Fruit fly (Drosophila melanogaster) whole organism, embryonic: ENCODE data around the gene CG2818.

ENCODE experiments used
- Blimp-1 ChIP-seq: fragments of 200-800 bp; sonication (Bioruptor generic); optimal IDR thresholded peaks from 3 replicates; lab custom pipeline; 2018; ENCODE audit warnings: missing biosample characterization, missing genetic modification characterization, mild to moderate bottlenecking, moderate library complexity, missing genetic modification reagents
- CG11504 ChIP-seq: fragments of 200-800 bp; sonication (Bioruptor generic); optimal IDR thresholded peaks from 3 replicates; lab custom pipeline; 2019; ENCODE audit warnings: missing biosample characterization, mild to moderate bottlenecking, missing genetic modification characterization, moderate library complexity
- CG13424 ChIP-seq: fragments of 200-800 bp; sonication (Bioruptor generic); optimal IDR thresholded peaks from 2 replicates; lab custom pipeline; 2019; ENCODE audit warnings: missing biosample characterization, mild to moderate bottlenecking, missing genetic modification characterization, moderate library complexity
- CG13894 ChIP-seq: fragments of 200-800 bp; sonication (Bioruptor generic); optimal IDR thresholded peaks from 3 replicates; lab custom pipeline; 2018; ENCODE audit warnings: missing biosample characterization, mild to moderate bottlenecking, missing genetic modification characterization, moderate library complexity
- CG15514 ChIP-seq: fragments of 200-800 bp; sonication (Bioruptor generic); optimal IDR thresholded peaks from 3 replicates; lab custom pipeline; 2017; ENCODE audit warnings: missing biosample characterization, missing genetic modification characterization, mild to moderate bottlenecking, moderate library complexity, missing genetic modification reagents
- CG16779 ChIP-seq: fragments of 200-800 bp; sonication (Bioruptor generic); IDR thresholded peaks from 2 replicates; pipeline ENCODE4 v1.3.6; 2022; ENCODE audit warnings: missing biosample characterization, missing genetic modification characterization
- CG17186 ChIP-seq: fragments of 200-800 bp; sonication (Bioruptor generic); optimal IDR thresholded peaks from 3 replicates; lab custom pipeline; 2017; ENCODE audit warnings: missing biosample characterization, missing genetic modification reagents, missing genetic modification characterization
- CG17361 ChIP-seq: fragments of 200-800 bp; sonication (Bioruptor generic); IDR thresholded peaks from 3 replicates; pipeline ENCODE4 v1.3.6; 2022; ENCODE audit warnings: missing biosample characterization, missing genetic modification characterization
- CG18011 ChIP-seq: fragments of 200-800 bp; sonication (Bioruptor generic); optimal IDR thresholded peaks from 2 replicates; lab custom pipeline; 2017; ENCODE audit warnings: missing biosample characterization, missing genetic modification characterization, mild to moderate bottlenecking, moderate library complexity, missing genotype
- CG30020 ChIP-seq: fragments of 200-800 bp; optimal IDR thresholded peaks from 2 replicates; lab custom pipeline; 2019; ENCODE audit warnings: missing biosample characterization, mild to moderate bottlenecking, missing genetic modification characterization, moderate library complexity
- CG30403 ChIP-seq: fragments of 200-800 bp; sonication (Bioruptor generic); optimal IDR thresholded peaks from 3 replicates; lab custom pipeline; 2016; ENCODE audit warnings: missing biosample characterization, missing genetic modification characterization
- CG3281 ChIP-seq: fragments of 200-800 bp; sonication (Bioruptor generic); optimal IDR thresholded peaks from 3 replicates; lab custom pipeline; 2017; ENCODE audit warnings: missing biosample characterization, mild to moderate bottlenecking, missing genetic modification characterization
- CG3838 ChIP-seq: fragments of 200-800 bp; sonication (Bioruptor generic); optimal IDR thresholded peaks from 3 replicates; lab custom pipeline; 2016; ENCODE audit warnings: missing biosample characterization, missing genetic modification characterization
- CG3847 ChIP-seq: fragments of 200-800 bp; sonication (Bioruptor generic); IDR thresholded peaks from 2 replicates; pipeline ENCODE4 v1.3.6; 2022; ENCODE audit warnings: missing biosample characterization, missing genetic modification characterization
- CG4424 ChIP-seq: fragments of 200-800 bp; sonication (Bioruptor generic); optimal IDR thresholded peaks from 3 replicates; lab custom pipeline; 2016; ENCODE audit warnings: missing biosample characterization, missing genetic modification characterization
- CG4617 ChIP-seq: fragments of 200-800 bp; sonication (Bioruptor generic); optimal IDR thresholded peaks from 3 replicates; lab custom pipeline; 2016; ENCODE audit warnings: missing biosample characterization, missing genetic modification characterization, borderline replicate concordance
- CG6654 ChIP-seq: fragments of 200-800 bp; sonication (Bioruptor generic); optimal IDR thresholded peaks from 2 replicates; lab custom pipeline; 2017; ENCODE audit warnings: missing biosample characterization, mild to moderate bottlenecking, missing genetic modification characterization
- CG8281 ChIP-seq: fragments of 200-800 bp; sonication (Bioruptor generic); optimal IDR thresholded peaks from 2 replicates; lab custom pipeline; 2018; ENCODE audit warnings: missing biosample characterization, mild to moderate bottlenecking, missing genetic modification characterization, moderate library complexity
- Dip2 ChIP-seq: fragments of 200-800 bp; sonication (Bioruptor generic); IDR thresholded peaks from 2 replicates; pipeline ENCODE4 v1.3.6; 2022; ENCODE audit warnings: missing biosample characterization, missing genetic modification characterization
- Dref ChIP-seq: fragments of 200-800 bp; sonication (Bioruptor generic); IDR thresholded peaks from 2 replicates; pipeline ENCODE4 v1.3.6; 2022; ENCODE audit warnings: missing biosample characterization, missing genetic modification characterization
- Eip74EF ChIP-seq, 2 experiments: fragments of 200-800 bp in 1 of 2; fragments of >200 bp in 1 of 2; sonication (Bioruptor generic) in 1 of 2; optimal IDR thresholded peaks; 2 replicates each; lab custom pipeline; 2017 to 2019; ENCODE audit warnings: missing biosample characterization in 2 of 2, missing genetic modification characterization in 2 of 2, mild to moderate bottlenecking in 1 of 2, moderate library complexity in 1 of 2
- HHEX ChIP-seq: fragments of 200-800 bp; sonication (Bioruptor generic); optimal IDR thresholded peaks from 3 replicates; lab custom pipeline; 2017; ENCODE audit warnings: missing biosample characterization, mild to moderate bottlenecking, missing genetic modification characterization, missing genetic modification reagents
- Lpt ChIP-seq: fragments of >200 bp; optimal IDR thresholded peaks from 2 replicates; lab custom pipeline; 2018; ENCODE audit warnings: missing biosample characterization, missing genetic modification characterization
- Myb ChIP-seq: fragments of 200-800 bp; sonication (Bioruptor generic); optimal IDR thresholded peaks from 2 replicates; lab custom pipeline; 2016; ENCODE audit warnings: missing biosample characterization, missing genetic modification characterization
- Nf-YC ChIP-seq: fragments of 200-800 bp; optimal IDR thresholded peaks from 3 replicates; lab custom pipeline; 2019; ENCODE audit warnings: missing biosample characterization, mild to moderate bottlenecking, missing genetic modification characterization, moderate library complexity
- Sry-δ ChIP-seq: fragments of 200-800 bp; sonication (Bioruptor generic); optimal IDR thresholded peaks from 2 replicates; lab custom pipeline; 2016; ENCODE audit warnings: missing biosample characterization, missing genetic modification characterization
- Xbp1 ChIP-seq: fragments of 200-800 bp; sonication (Bioruptor generic); optimal IDR thresholded peaks from 3 replicates; lab custom pipeline; 2016; ENCODE audit warnings: missing biosample characterization, mild to moderate bottlenecking, missing genetic modification characterization
- bbx ChIP-seq: fragments of 200-800 bp; sonication (Bioruptor generic); IDR thresholded peaks from 2 replicates; pipeline ENCODE4 v1.3.6; 2022; ENCODE audit warnings: missing biosample characterization, missing genetic modification characterization; ENCODE audit not compliant: partially characterized antibody
- bowl ChIP-seq: fragments of 200-800 bp; sonication (Bioruptor generic); IDR thresholded peaks from 2 replicates; pipeline ENCODE4 v1.3.6; 2022; ENCODE audit warnings: missing biosample characterization, missing genetic modification characterization
- br ChIP-seq: fragments of >200 bp; optimal IDR thresholded peaks from 2 replicates; lab custom pipeline; 2017
- cas ChIP-seq: fragments of 200-800 bp; sonication (Bioruptor generic); IDR thresholded peaks from 2 replicates; pipeline ENCODE4 v1.3.6; 2022; ENCODE audit warnings: missing biosample characterization, missing genetic modification characterization
- chinmo ChIP-seq: fragments of 200-800 bp; sonication (Bioruptor generic); IDR thresholded peaks from 4 replicates; pipeline ENCODE4 v1.3.6; 2022; ENCODE audit warnings: missing biosample characterization, missing genetic modification characterization; ENCODE audit not compliant: partially characterized antibody
- croc ChIP-seq: fragments of 200-800 bp; sonication (Bioruptor generic); conservative IDR thresholded peaks from 3 replicates; pipeline ENCODE4 v1.3.6; 2022; ENCODE audit warnings: missing biosample characterization, missing genetic modification characterization
- crp ChIP-seq, 2 experiments: fragments of 200-800 bp; sonication (Bioruptor generic); optimal IDR thresholded peaks; 2 replicates in 1 of 2; 3 replicates in 1 of 2; lab custom pipeline; 2017; ENCODE audit warnings: missing biosample characterization in 2 of 2, missing genetic modification characterization in 2 of 2, mild to moderate bottlenecking in 1 of 2, moderate library complexity in 1 of 2
- fd102C ChIP-seq: fragments of 200-800 bp; sonication (Bioruptor generic); optimal IDR thresholded peaks from 2 replicates; lab custom pipeline; 2018; ENCODE audit warnings: missing biosample characterization, mild to moderate bottlenecking, missing genetic modification characterization, moderate library complexity
- hbn ChIP-seq: fragments of 200-800 bp; sonication (Bioruptor generic); IDR thresholded peaks from 2 replicates; pipeline ENCODE4 v1.3.6; 2022; ENCODE audit warnings: missing biosample characterization, missing genetic modification characterization; ENCODE audit not compliant: partially characterized antibody
- ind ChIP-seq: fragments of 200-800 bp; sonication (Bioruptor generic); optimal IDR thresholded peaks from 3 replicates; lab custom pipeline; 2016; ENCODE audit warnings: missing biosample characterization, missing genetic modification characterization
- inv ChIP-seq: fragments of 200-800 bp; sonication (Bioruptor generic); IDR thresholded peaks from 2 replicates; pipeline ENCODE4 v1.3.6; 2022; ENCODE audit warnings: missing biosample characterization, missing genetic modification characterization; ENCODE audit not compliant: partially characterized antibody
- odd ChIP-seq: fragments of 200-800 bp; sonication (Bioruptor generic); optimal IDR thresholded peaks from 2 replicates; lab custom pipeline; 2017; ENCODE audit warnings: missing biosample characterization, mild to moderate bottlenecking, missing genetic modification characterization
- p53 ChIP-seq: fragments of 200-800 bp; sonication (Bioruptor generic); optimal IDR thresholded peaks from 2 replicates; lab custom pipeline; 2016; ENCODE audit warnings: missing biosample characterization, missing genetic modification characterization
- pfk ChIP-seq: fragments of 200-800 bp; sonication (Bioruptor generic); optimal IDR thresholded peaks from 2 replicates; lab custom pipeline; 2018; ENCODE audit warnings: missing biosample characterization, mild to moderate bottlenecking, missing genetic modification characterization, moderate library complexity
- pros ChIP-seq: fragments of 200-800 bp; sonication (Bioruptor generic); optimal IDR thresholded peaks from 3 replicates; lab custom pipeline; 2019; ENCODE audit warnings: missing biosample characterization, mild to moderate bottlenecking, missing genetic modification characterization, moderate library complexity
- pzg ChIP-seq: fragments of 200-800 bp; sonication (Bioruptor generic); optimal IDR thresholded peaks from 3 replicates; lab custom pipeline; 2018; ENCODE audit warnings: missing biosample characterization, mild to moderate bottlenecking, missing genetic modification characterization, moderate library complexity
- salm ChIP-seq: fragments of 200-800 bp; sonication (Bioruptor generic); optimal IDR thresholded peaks from 2 replicates; lab custom pipeline; 2018; ENCODE audit warnings: missing biosample characterization, mild to moderate bottlenecking, missing genetic modification characterization
- schlank ChIP-seq: fragments of 200-800 bp; sonication (Bioruptor generic); optimal IDR thresholded peaks from 2 replicates; lab custom pipeline; 2018; ENCODE audit warnings: missing biosample characterization, mild to moderate bottlenecking, missing genetic modification characterization
- sens-2 ChIP-seq: fragments of 200-800 bp; sonication (Bioruptor generic); IDR thresholded peaks from 2 replicates; pipeline ENCODE4 v1.3.6; 2022; ENCODE audit warnings: missing biosample characterization, missing genetic modification characterization
- slbo ChIP-seq: fragments of 200-800 bp; sonication (Bioruptor generic); IDR thresholded peaks from 2 replicates; pipeline ENCODE4 v1.3.6; 2022; ENCODE audit warnings: missing biosample characterization, missing genetic modification characterization
- stc ChIP-seq: fragments of 200-800 bp; sonication (Bioruptor generic); IDR thresholded peaks from 2 replicates; pipeline ENCODE4 v1.3.6; 2022; ENCODE audit warnings: missing biosample characterization, missing genetic modification characterization
- unc-4 ChIP-seq: fragments of 200-800 bp; sonication (Bioruptor generic); IDR thresholded peaks from 2 replicates; pipeline ENCODE4 v1.3.6; 2022; ENCODE audit warnings: missing biosample characterization, missing genetic modification characterization; ENCODE audit not compliant: partially characterized antibody
- wor ChIP-seq: fragments of 200-800 bp; sonication (Bioruptor generic); IDR thresholded peaks from 2 replicates; pipeline ENCODE4 v1.3.6; 2022; ENCODE audit warnings: missing biosample characterization, missing genetic modification characterization

Gene CG2818

DNA sequence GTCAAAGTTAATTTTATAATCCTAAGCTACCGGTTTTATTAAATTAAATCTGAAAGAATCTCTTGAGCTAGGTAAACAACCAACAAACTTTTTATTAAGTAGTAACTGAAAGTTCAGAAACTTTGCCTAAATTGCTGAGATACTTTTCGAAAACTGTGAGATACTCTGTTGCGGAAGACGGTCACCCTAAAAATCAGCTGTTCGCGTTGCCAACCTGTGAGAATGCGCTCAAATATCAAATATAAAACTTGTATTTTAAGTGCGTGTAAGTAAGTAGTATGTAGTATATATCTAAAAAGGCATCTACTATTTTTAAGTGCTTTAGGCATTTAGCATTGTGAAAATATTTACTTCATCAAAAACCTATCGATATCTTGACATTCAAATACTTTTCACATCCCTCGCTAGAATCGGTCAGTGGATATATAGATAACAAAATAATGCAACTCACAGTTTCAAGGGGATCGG lies at the start of gene CG2818, which contains the start of gene CG31955:
Gene CG2818 (plus strand): TSS at position 412 of the 468 bp plus-strand sequence.
Gene CG31955 (minus strand): TSS at position 157 of the 468 bp plus-strand sequence.
- TF ChIP-seq odd (no peak), CG3281 (peak; percentile 22), ind (GFP tag; lab: Kevin White, UChicago) (peak; percentile 1), slbo (no peak), CG6654 (no peak), CG16779 (GFP tag; lab: Robert Waterston, UW) (no peak), CG3838 (no peak), Xbp1 (peak; percentile 18), CG13894 (tag; lab: Kevin White, UChicago) (peak; percentile 40), p53 (GFP tag; lab: Kevin White, UChicago) (no peak), Myb (GFP tag; lab: Kevin White, UChicago) (peak; percentile 55), CG13424 (tag; lab: Kevin White, UChicago) (peak; percentile 48), fd102C (GFP tag; lab: Kevin White, UChicago) (no peak), CG30020 (tag; lab: Kevin White, UChicago) (peak; percentile 36), Sry-δ (GFP tag; lab: Kevin White, UChicago) (peak; percentile 86), schlank (tag; lab: Kevin White, UChicago) (no peak), Eip74EF (GFP tag; optimal IDR thresholded peaks at IDR 0.05; lab: Kevin White, UChicago) (no peak), salm (tag; lab: Kevin White, UChicago) (no peak), sens-2 (no peak), bbx (GFP tag; lab: Robert Waterston, UW) (peak; percentile 38; the same call in 1 of the 2 replicates), stc (GFP tag; lab: Robert Waterston, UW) (no peak), cas (GFP tag; lab: Robert Waterston, UW) (no peak), CG11504 (tag; lab: Kevin White, UChicago) (no peak), CG3847 (GFP tag; lab: Robert Waterston, UW) (peak; percentile 51), bowl (GFP tag; lab: Robert Waterston, UW) (no peak), CG15514 (GFP tag; lab: Kevin White, UChicago) (peak; percentile 41), CG8281 (tag; lab: Kevin White, UChicago) (no peak), br (lab: Kevin White, UChicago) (no peak), chinmo (GFP tag; lab: Robert Waterston, UW) (0 out of 4 replicates have a peak, but pooled peaks have one; percentile 10), crp (GFP tag; optimal IDR thresholded peaks at IDR 0.05; lab: Kevin White, UChicago) (peak; percentile 71 to 96), hbn (GFP tag; lab: Robert Waterston, UW) (peak; percentile 59), Lpt (GFP tag; lab: Kevin White, UChicago) (no peak), Dref (GFP tag; lab: Robert Waterston, UW) (peak; percentile 60), inv (GFP tag; lab: Robert Waterston, UW) (peak; percentile 62), CG18011 (peak; percentile 88), pfk (GFP tag; lab: Kevin White, UChicago) (no peak), wor (GFP tag; lab: Robert Waterston, UW) (no peak), CG17186 (GFP tag; lab: Kevin White, UChicago) (peak; percentile 82), CG17361 (GFP tag; lab: Robert Waterston, UW) (peak; percentile 38; the same call in 1 of the 3 replicates), croc (GFP tag; lab: Robert Waterston, UW) (no peak), CG30403 (GFP tag; lab: Kevin White, UChicago) (no peak), Nf-YC (tag; lab: Kevin White, UChicago) (no peak), CG4617 (GFP tag; lab: Kevin White, UChicago) (peak; percentile 37), unc-4 (GFP tag; lab: Robert Waterston, UW) (peak; percentile 77), pzg (peak; percentile 71), HHEX (GFP tag; lab: Kevin White, UChicago) (no peak), CG4424 (GFP tag; lab: Kevin White, UChicago) (no peak), Dip2 (no peak), pros (GFP tag; lab: Kevin White, UChicago) (no peak), Blimp-1 (GFP tag; lab: Kevin White, UChicago) (no peak)
